Worm (Caenorhabditis elegans) whole organism, early embryonic: ENCODE data around the gene kars-1.

Source experiments
- ama-1 ChIP-seq: fragments of 150-350 bp; optimal IDR thresholded peaks from 2 replicates; lab custom pipeline; 2014
- flt-1 ChIP-seq: fragments of 200-800 bp; sonication (Bioruptor generic); IDR thresholded peaks from 2 replicates; pipeline ENCODE4 v1.3.6; 2022; ENCODE audit warnings: missing genetic modification characterization, missing compliant biosample characterization
- pes-1 ChIP-seq: fragments of 200-800 bp; sonication (Bioruptor generic); IDR thresholded peaks from 2 replicates; pipeline ENCODE4 v1.3.6; 2022; ENCODE audit warnings: missing genetic modification reagents, missing genetic modification characterization, missing compliant biosample characterization
- scrt-1 ChIP-seq: fragments of 200-800 bp; sonication (Bioruptor generic); IDR thresholded peaks from 2 replicates; pipeline ENCODE4 v1.3.6; 2022; ENCODE audit warnings: missing genetic modification characterization, missing compliant biosample characterization
- tbx-11 ChIP-seq: fragments of 200-800 bp; sonication (Bioruptor generic); IDR thresholded peaks from 2 replicates; pipeline ENCODE4 v1.3.6; 2022; ENCODE audit warnings: missing genetic modification characterization, missing compliant biosample characterization

ce11 chrII:7104794-7105613 is 32.8 kb upstream of the kars-1 start, which contains the start of the genes farl-11 and rpl-33:
- TF ChIP-seq tbx-11 (GFP tag; lab: Robert Waterston, UW) (no peak), flt-1 (GFP tag; lab: Robert Waterston, UW) (0 out of 2 replicates have a peak, but pooled peaks have one; percentile 27), pes-1 (GFP tag; lab: Robert Waterston, UW) (no peak), ama-1 (lab: Kevin White, UChicago) (no peak), scrt-1 (GFP tag; lab: Robert Waterston, UW) (no peak)
